Fruit fly (Drosophila melanogaster) whole organism, pupa: ENCODE results near the gene S-Lap3.

Source experiments
- CG10348 ChIP-seq: fragments of 200-800 bp; sonication (Bioruptor generic); IDR thresholded peaks from 2 replicates; pipeline ENCODE4 v1.3.6; 2022; ENCODE audit warnings: missing biosample characterization, missing genetic modification characterization
- CG12605 ChIP-seq: fragments of 200-800 bp; sonication (Bioruptor generic); IDR thresholded peaks from 2 replicates; pipeline ENCODE4 v1.3.6; 2022; ENCODE audit warnings: missing biosample characterization, missing genetic modification characterization
- CG14655 ChIP-seq: fragments of 200-800 bp; sonication (Bioruptor generic); optimal IDR thresholded peaks from 3 replicates; lab custom pipeline; 2017; ENCODE audit warnings: mild to moderate bottlenecking, missing biosample characterization, missing genetic modification reagents, missing genetic modification characterization
- CG15710 ChIP-seq: fragments of 200-800 bp; sonication (Bioruptor generic); optimal IDR thresholded peaks from 2 replicates; lab custom pipeline; 2018; ENCODE audit warnings: missing biosample characterization, mild to moderate bottlenecking, missing genetic modification characterization, moderate library complexity
- CG32121 ChIP-seq: fragments of 200-800 bp; sonication (Bioruptor generic); IDR thresholded peaks from 2 replicates; pipeline ENCODE4 v1.3.6; 2022; ENCODE audit warnings: missing biosample characterization, missing genetic modification characterization
- CG34367 ChIP-seq: fragments of 200-800 bp; sonication (Bioruptor generic); optimal IDR thresholded peaks from 2 replicates; lab custom pipeline; 2018; ENCODE audit warnings: missing biosample characterization, mild to moderate bottlenecking, missing genetic modification characterization
- CG4496 ChIP-seq: fragments of 200-800 bp; sonication (Bioruptor generic); IDR thresholded peaks from 3 replicates; pipeline ENCODE4 v1.3.6; 2022; ENCODE audit warnings: missing biosample characterization, missing genetic modification characterization
- CG8159 ChIP-seq: fragments of 200-800 bp; sonication (Bioruptor generic); optimal IDR thresholded peaks from 3 replicates; lab custom pipeline; 2018; ENCODE audit warnings: missing biosample characterization, mild to moderate bottlenecking, missing genetic modification characterization, moderate library complexity
- CG9948 ChIP-seq: fragments of 200-800 bp; sonication (Bioruptor generic); optimal IDR thresholded peaks from 2 replicates; lab custom pipeline; 2018; ENCODE audit warnings: missing biosample characterization, mild to moderate bottlenecking, missing genetic modification characterization, moderate library complexity
- D1 ChIP-seq: fragments of 200-800 bp; sonication (Bioruptor generic); optimal IDR thresholded peaks from 2 replicates; lab custom pipeline; 2018; ENCODE audit warnings: missing biosample characterization, mild to moderate bottlenecking, missing genetic modification characterization, moderate library complexity
- Pif1A ChIP-seq: fragments of 200-800 bp; sonication (Bioruptor generic); optimal IDR thresholded peaks from 3 replicates; lab custom pipeline; 2016; ENCODE audit warnings: missing biosample characterization, missing genetic modification characterization
- Pif1B ChIP-seq: fragments of 200-800 bp; sonication (Bioruptor generic); optimal IDR thresholded peaks from 3 replicates; lab custom pipeline; 2016; ENCODE audit warnings: missing biosample characterization, missing genetic modification characterization
- Snoo ChIP-seq: fragments of 200-800 bp; sonication (Bioruptor generic); optimal IDR thresholded peaks from 3 replicates; lab custom pipeline; 2017; ENCODE audit warnings: missing biosample characterization, mild to moderate bottlenecking, missing genetic modification characterization, inconsistent platforms
- fd96Ca ChIP-seq: fragments of 200-800 bp; sonication (Bioruptor generic); IDR thresholded peaks from 3 replicates; pipeline ENCODE4 v1.3.6; 2022; ENCODE audit warnings: missing biosample characterization, missing genetic modification characterization
- gl ChIP-seq: fragments of 200-800 bp; sonication (Bioruptor generic); optimal IDR thresholded peaks from 2 replicates; lab custom pipeline; 2018; ENCODE audit warnings: missing biosample characterization, mild to moderate bottlenecking, missing genetic modification characterization
- rn ChIP-seq: fragments of 200-800 bp; sonication (Bioruptor generic); IDR thresholded peaks from 2 replicates; pipeline ENCODE4 v1.3.6; 2022; ENCODE audit warnings: missing biosample characterization, missing genetic modification characterization

The S-Lap3 gene

dm6 chr3L:10516707-10517450 lies 51.9 kb downstream of the S-Lap3 start:
- TF ChIP-seq fd96Ca (GFP tag; lab: Robert Waterston, UW), result 0 out of 3 replicates have a peak, but pooled peaks have one; percentile 3
- no peak for TF ChIP-seq CG12605 (GFP tag; lab: Robert Waterston, UW)
- TF ChIP-seq Pif1B (GFP tag; lab: Kevin White, UChicago), result no peak
- peak; percentile 4 for TF ChIP-seq CG8159 (tag; lab: Kevin White, UChicago)
- TF ChIP-seq CG14655 (GFP tag; lab: Kevin White, UChicago), result peak; percentile 46
- TF ChIP-seq D1 (tag; lab: Kevin White, UChicago), result no peak
- peak; percentile 46 for TF ChIP-seq CG15710 (tag; lab: Kevin White, UChicago)
- TF ChIP-seq CG9948 (tag; lab: Kevin White, UChicago), result no peak
- no peak for TF ChIP-seq rn (GFP tag; lab: Robert Waterston, UW)
- TF ChIP-seq CG4496 (GFP tag; lab: Robert Waterston, UW), result 0 out of 3 replicates have a peak, but pooled peaks have one; percentile 28

dm6 chr3L:10517451-10518385 lies 52.7 kb downstream of the S-Lap3 start:
- TF ChIP-seq Pif1A (GFP tag; lab: Kevin White, UChicago) (no peak), gl (no peak), CG8159 (tag; lab: Kevin White, UChicago) (no peak), CG10348 (GFP tag; lab: Robert Waterston, UW) (no peak), D1 (tag; lab: Kevin White, UChicago) (no peak), CG32121 (GFP tag; lab: Robert Waterston, UW) (no peak), CG34367 (tag; lab: Kevin White, UChicago) (no peak), CG4496 (GFP tag; lab: Robert Waterston, UW) (no peak), Snoo (tag; lab: Kevin White, UChicago) (no peak)
